Worm (Caenorhabditis elegans) whole organism, midembryonic: Measurements from ENCODE around the gene cul-6.

Experiments
- T22C8.4 ChIP-seq: fragments of 200-800 bp; sonication (Bioruptor generic); IDR thresholded peaks from 2 replicates; pipeline ENCODE4 v1.3.6; 2022; ENCODE audit warnings: missing genetic modification characterization, missing compliant biosample characterization
- cog-1 ChIP-seq: sonication (generic microtip); optimal IDR thresholded peaks from 2 replicates; lab custom pipeline; 2016; ENCODE audit warnings: missing genetic modification characterization, missing compliant biosample characterization
- flt-1 ChIP-seq: fragments of 200-800 bp; sonication (Bioruptor generic); IDR thresholded peaks from 2 replicates; pipeline ENCODE4 v1.3.6; 2022; ENCODE audit warnings: missing genetic modification characterization, missing compliant biosample characterization
- klf-2 ChIP-seq: fragments of 200-800 bp; sonication (Bioruptor generic); conservative IDR thresholded peaks from 2 replicates; pipeline ENCODE4 v1.3.6; 2022; ENCODE audit warnings: missing genetic modification reagents, missing genetic modification characterization, missing compliant biosample characterization
- med-1 ChIP-seq: sonication (generic microtip); optimal IDR thresholded peaks from 2 replicates; lab custom pipeline; 2017; ENCODE audit warnings: missing genetic modification characterization, mild to moderate bottlenecking, missing compliant biosample characterization, antibody characterized with exemption, missing genetic modification reagents; ENCODE audit not compliant: insufficient read depth
- ref-1 ChIP-seq: fragments of 200-800 bp; sonication (Bioruptor generic); conservative IDR thresholded peaks from 2 replicates; pipeline ENCODE4 v1.3.6; 2022; ENCODE audit warnings: missing genetic modification reagents, missing genetic modification characterization, missing compliant biosample characterization
- tab-1 ChIP-seq: fragments of 200-800 bp; sonication (Bioruptor generic); IDR thresholded peaks from 2 replicates; pipeline ENCODE4 v1.3.6; 2022; ENCODE audit warnings: missing genetic modification characterization, missing compliant biosample characterization
- ztf-23 ChIP-seq: fragments of 200-800 bp; sonication (Bioruptor generic); IDR thresholded peaks from 2 replicates; pipeline ENCODE4 v1.3.6; 2022; ENCODE audit warnings: missing genetic modification reagents, missing genetic modification characterization, missing compliant biosample characterization
- ztf-29 ChIP-seq: fragments of 200-800 bp; sonication (Bioruptor generic); IDR thresholded peaks from 2 replicates; pipeline ENCODE4 v1.3.6; 2022; ENCODE audit warnings: missing genetic modification reagents, missing genetic modification characterization, missing compliant biosample characterization

Gene cul-6

DNA sequence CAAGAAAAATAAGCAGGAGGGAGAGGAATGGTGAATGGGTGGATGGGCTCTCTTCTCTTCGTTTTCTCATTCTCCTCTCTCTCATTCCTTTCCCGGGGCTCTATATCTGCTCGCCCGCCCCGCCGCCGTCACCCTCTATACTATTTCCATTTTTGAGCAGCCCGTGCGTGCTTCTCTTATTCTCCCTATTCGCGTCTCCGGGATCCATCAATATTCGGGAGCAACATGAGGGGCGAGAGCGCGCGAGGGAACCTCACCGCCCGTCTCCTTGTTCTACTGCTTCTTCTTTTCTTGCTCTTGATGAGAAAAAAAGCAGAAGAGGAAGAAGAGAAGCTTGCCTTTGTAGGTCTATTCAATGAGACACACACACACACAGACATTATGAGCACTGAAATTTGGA is 6.1 kb downstream of the cul-6 start:
- TF ChIP-seq T22C8.4 = no peak
- TF ChIP-seq ref-1 = 0 out of 2 replicates have a peak, but pooled peaks have one; percentile 44
- TF ChIP-seq flt-1 (GFP tag; lab: Robert Waterston, UW) = no peak
- no peak for TF ChIP-seq med-1 (GFP tag; lab: Kevin White, UChicago)
- TF ChIP-seq klf-2 = no peak
- TF ChIP-seq cog-1 (tag; lab: Kevin White, UChicago) = no peak
- no peak for TF ChIP-seq tab-1 (GFP tag; lab: Robert Waterston, UW)
- TF ChIP-seq ztf-23 (GFP tag; lab: Robert Waterston, UW) = 0 out of 2 replicates have a peak, but pooled peaks have one; percentile 6
- no peak for TF ChIP-seq ztf-29 (GFP tag; lab: Robert Waterston, UW)

DNA sequence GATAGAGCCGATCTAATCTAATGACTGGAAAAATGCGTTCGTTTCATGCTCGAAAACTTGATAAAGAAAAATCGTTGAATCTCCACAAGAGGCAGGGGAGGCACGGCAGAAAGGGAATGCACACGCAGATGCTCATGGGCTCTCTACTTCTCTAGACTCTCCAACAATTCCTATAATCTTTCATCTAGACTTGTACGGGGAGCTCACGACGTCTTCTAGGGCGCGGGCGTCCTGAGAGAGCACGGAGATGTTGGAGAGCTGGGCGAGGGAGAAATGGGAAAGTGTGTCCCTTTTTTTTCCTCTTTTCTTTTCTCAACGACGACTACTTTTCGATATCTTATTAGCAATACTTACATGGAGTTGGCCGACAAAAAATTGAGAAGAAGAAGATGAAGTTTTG is 7.1 kb downstream of the cul-6 start:
- TF ChIP-seq T22C8.4 (no peak), med-1 (GFP tag; lab: Kevin White, UChicago) (no peak), tab-1 (GFP tag; lab: Robert Waterston, UW) (no peak), flt-1 (GFP tag; lab: Robert Waterston, UW) (no peak), ref-1 (no peak), cog-1 (tag; lab: Kevin White, UChicago) (no peak), klf-2 (no peak)

DNA sequence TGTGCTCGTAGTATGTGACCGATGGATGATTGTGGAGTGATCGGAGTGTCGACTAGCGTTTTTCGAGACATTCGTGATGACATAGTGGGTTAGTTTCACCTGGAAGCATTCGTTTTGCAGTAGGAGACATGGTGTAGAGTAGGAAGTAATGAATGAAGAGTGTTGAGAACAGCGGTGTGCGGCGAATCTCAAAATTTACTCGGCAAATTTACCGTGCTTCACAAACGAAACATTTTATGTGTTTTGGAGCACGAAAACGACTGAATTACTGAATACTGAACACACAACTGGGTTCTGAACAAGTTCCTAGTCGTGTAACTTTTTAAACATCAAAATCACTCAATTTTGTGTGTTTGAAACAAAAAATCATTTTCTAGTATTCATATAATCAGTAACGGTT is 9.2 kb downstream of the cul-6 start, which contains the start of gene K08E7.6:
K08E7.6 (minus strand) TSS at position 101 of the 400 bp plus-strand sequence.
- no peak for TF ChIP-seq med-1 (GFP tag; lab: Kevin White, UChicago)
- TF ChIP-seq flt-1 (GFP tag; lab: Robert Waterston, UW) = no peak
- no peak for TF ChIP-seq ztf-29 (GFP tag; lab: Robert Waterston, UW)
- TF ChIP-seq ztf-23 (GFP tag; lab: Robert Waterston, UW) = no peak
- no peak for TF ChIP-seq cog-1 (tag; lab: Kevin White, UChicago)
- no peak for TF ChIP-seq ref-1
- no peak for TF ChIP-seq klf-2
- TF ChIP-seq T22C8.4 = no peak
- no peak for TF ChIP-seq tab-1 (GFP tag; lab: Robert Waterston, UW)

DNA sequence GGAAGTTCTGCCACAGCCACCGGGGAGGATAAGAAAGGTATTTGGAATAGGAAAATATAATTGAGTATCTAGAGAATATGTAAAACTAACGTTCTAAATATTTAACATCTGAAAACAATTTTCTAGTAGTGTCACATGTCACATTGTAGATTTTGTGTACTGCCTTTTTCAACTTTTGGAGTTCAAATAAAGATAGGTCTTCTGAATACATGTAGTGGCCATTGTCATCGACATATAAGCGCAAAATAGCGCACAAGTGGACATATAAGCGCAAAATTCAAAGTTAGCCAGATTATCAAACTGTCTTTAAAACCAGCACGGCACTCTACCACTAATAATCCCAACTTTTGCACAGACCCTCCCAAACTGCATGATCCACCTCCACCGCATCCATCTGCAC is 16.0 kb downstream of the cul-6 start:
- TF ChIP-seq ref-1 (no peak), ztf-23 (GFP tag; lab: Robert Waterston, UW) (no peak), klf-2 (no peak), tab-1 (GFP tag; lab: Robert Waterston, UW) (no peak), flt-1 (GFP tag; lab: Robert Waterston, UW) (no peak), ztf-29 (GFP tag; lab: Robert Waterston, UW) (no peak), cog-1 (tag; lab: Kevin White, UChicago) (no peak), T22C8.4 (no peak), med-1 (GFP tag; lab: Kevin White, UChicago) (no peak)

DNA sequence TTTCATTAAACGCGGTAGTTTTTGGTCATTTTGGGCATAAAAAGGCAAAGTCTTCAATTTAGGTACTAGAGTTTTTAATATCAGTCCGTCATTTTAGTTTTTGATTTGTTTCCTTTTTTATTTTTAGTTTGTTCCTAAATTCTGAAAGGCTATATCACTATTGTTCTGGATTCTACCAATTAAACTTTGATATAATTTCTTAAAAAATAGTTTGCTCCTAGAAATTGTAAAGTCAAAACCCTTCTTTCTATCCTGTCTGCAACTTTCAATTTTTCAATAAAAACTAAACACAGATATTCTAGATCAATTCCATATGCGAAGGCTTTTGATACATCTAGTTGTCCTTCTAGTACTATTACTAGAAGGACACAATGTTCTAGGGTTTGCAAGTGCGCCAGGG is 17.2 kb downstream of the cul-6 start, which contains the start of gene K08E7.5:
K08E7.5 (plus strand) TSS at position 301 of the 400 bp plus-strand sequence.
- TF ChIP-seq ztf-29 (GFP tag; lab: Robert Waterston, UW) (no peak), klf-2 (no peak)

DNA sequence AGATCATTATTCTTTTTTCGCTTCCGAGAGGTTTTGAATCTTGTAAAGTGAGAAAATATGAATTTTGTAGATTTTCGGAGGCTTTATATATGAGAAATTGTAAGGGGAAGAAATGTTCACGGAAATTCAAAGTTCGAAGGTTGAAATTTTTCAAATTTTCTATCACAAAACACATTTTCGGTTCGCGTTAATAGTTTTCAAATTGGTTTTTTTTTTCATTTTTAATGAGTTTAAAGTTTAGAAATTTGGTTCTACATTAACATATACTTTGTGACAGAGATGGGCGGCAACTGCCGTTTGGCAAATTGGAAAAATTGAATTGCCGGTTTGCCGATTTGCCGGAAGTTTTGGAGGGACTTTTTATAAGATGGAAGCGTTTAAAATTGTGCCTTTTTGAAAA is 19.2 kb downstream of the cul-6 start, which contains the start of gene K08E7.4:
K08E7.4 (minus strand) TSS at position 101 of the 400 bp plus-strand sequence.
- TF ChIP-seq ztf-29 (GFP tag; lab: Robert Waterston, UW) (no peak), ref-1 (no peak), flt-1 (GFP tag; lab: Robert Waterston, UW) (no peak), cog-1 (tag; lab: Kevin White, UChicago) (no peak), T22C8.4 (no peak), tab-1 (GFP tag; lab: Robert Waterston, UW) (no peak), med-1 (GFP tag; lab: Kevin White, UChicago) (no peak), ztf-23 (GFP tag; lab: Robert Waterston, UW) (no peak), klf-2 (no peak)

DNA sequence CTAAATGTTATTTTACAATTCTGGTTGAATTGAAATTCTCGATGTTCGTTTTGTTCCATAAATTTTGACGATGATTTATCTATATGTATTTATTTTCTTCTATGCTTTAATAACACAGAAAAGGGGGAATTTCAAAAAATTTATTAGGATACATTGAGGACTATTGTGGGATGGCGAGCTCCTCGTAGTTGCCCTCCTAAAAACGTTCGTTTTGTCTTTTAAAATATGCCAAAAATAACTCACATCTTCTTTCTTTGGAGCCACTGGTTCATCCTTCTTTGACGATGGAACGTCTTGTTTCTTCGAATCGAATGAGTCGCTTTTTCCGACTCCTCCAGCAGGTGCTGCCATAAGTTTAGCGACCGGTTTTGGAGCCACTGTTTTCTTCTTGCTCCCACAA is 19.7 kb downstream of the cul-6 start:
- TF ChIP-seq flt-1 (GFP tag; lab: Robert Waterston, UW) (no peak), ztf-23 (GFP tag; lab: Robert Waterston, UW) (no peak)

DNA sequence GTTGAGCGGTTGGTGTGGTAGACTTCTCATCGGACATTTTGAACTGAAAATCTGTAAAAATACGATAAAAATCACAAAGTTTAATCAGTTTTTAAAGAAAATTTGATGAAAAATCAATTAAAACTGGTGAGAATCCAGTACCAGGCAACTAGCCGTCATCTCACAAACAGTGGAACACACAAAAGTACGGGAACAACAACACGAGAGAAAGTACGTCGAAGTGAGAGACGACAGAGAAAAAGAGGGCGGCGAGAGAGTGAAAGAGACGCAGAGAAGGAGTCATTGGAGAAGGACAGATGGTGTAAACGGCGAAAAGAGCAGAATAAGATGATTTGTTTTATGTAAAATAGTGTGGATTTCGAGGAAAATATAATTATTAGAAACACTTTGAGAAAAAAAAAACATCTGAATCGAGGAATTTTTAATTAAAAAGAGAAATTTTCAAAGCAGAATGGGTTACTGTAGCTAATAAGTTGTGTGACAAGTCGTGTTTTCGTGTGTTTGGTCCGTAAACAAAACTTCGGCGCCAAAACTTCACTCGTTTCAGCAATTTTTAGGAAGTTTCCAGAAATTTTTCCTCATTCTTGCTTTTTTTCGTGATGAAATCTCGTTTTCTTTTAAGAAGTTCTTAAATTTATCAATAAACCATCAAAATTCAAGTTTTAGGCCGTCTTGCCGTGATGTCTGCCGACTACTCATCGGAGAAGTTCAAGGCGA is 22.9 kb downstream of the cul-6 start, which contains the start of the genes hsb-1 and let-99:
hsb-1 (minus strand) TSS at position 51 of the 717 bp plus-strand sequence.
let-99 (plus strand) TSS at position 667 of the 717 bp plus-strand sequence.
- TF ChIP-seq med-1 (GFP tag; lab: Kevin White, UChicago) = no peak
- TF ChIP-seq tab-1 (GFP tag; lab: Robert Waterston, UW) = no peak
- TF ChIP-seq ztf-29 (GFP tag; lab: Robert Waterston, UW) = no peak
- TF ChIP-seq cog-1 (tag; lab: Kevin White, UChicago) = no peak

DNA sequence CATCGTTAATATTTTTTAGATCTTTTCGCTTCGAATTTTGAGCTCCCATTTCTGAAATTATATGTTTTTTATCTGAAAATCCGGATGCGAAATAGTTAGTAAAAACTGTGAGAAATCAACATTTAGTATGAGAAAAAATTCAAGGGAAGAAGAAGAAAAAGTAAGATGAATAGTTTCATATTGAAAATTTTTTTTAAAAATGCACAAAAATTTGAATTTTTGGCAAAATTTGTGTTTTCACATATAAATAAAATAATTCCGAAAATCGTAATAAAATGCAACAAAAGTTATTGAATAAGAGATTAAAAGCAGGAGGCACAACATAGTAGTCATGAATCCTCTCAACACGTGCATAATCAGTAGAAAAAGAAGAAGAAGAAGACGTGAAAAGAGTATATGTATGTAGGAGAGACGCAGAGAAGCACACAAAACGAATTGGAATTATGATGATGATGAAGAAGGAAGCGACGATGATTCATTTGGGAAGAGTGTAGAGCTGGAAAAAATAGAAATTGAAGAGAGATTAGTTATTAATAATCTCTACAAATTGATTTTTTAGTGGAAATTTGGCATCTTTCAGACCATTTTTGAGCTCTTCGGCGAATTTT is 24.2 kb downstream of the cul-6 start, which contains the start of gene eak-7:
eak-7 (minus strand) TSS at position 51 of the 608 bp plus-strand sequence.
- TF ChIP-seq ztf-23 (GFP tag; lab: Robert Waterston, UW) = no peak
- TF ChIP-seq T22C8.4 = no peak
- TF ChIP-seq ztf-29 (GFP tag; lab: Robert Waterston, UW) = no peak
- TF ChIP-seq ref-1 = no peak
- TF ChIP-seq med-1 (GFP tag; lab: Kevin White, UChicago) = no peak
- no peak for TF ChIP-seq klf-2
- no peak for TF ChIP-seq cog-1 (tag; lab: Kevin White, UChicago)
- TF ChIP-seq tab-1 (GFP tag; lab: Robert Waterston, UW) = no peak
- TF ChIP-seq flt-1 (GFP tag; lab: Robert Waterston, UW) = no peak
